Worm (Caenorhabditis elegans): ENCODE data around the gene bath-9.

bath-9 gene

DNA sequence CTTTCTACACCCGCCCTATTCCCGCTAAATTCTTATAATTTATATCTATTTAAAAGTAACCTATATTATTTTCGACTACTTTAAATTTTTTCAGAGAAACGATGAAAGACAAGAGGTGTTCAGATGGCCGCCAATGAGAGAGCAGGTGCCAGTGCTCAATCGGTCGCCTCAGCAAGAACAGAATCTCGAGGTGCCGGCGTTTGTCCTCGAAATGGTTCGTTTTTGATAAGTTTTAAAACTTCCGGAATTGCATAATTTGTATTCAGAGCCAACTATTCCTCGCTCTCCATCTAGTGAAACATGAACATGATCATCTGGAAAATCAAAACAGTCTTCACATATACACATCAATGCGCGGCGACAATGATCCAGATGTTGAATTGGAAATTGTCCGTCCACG lies 5.9 kb upstream of the bath-9 start, which contains the start of gene bath-23:
bath-23 (plus strand) TSS at position 301 of the 400 bp plus-strand sequence.
- no peak for TF ChIP-seq aptf-2 (GFP tag; conservative IDR thresholded peaks at IDR 0.05)

DNA sequence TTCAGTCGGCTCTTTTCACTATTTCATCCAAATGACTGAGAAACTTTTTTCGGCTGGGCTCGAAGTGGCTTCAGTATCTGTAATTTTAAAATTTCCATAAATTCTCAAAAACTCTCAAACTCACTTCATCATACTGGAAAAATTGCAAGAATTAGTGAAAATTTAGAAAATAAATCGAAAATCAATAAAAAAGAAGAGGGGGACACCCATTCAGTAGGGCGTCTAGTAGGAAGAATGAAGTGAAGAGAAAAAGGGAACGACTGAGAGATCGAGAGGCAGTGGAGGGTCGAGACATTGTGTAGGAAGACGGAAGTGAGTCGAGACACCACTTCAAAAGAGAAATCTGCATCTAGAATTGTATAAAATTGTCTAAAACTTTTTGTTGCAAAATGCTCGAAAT lies 3.0 kb upstream of the bath-9 start:
- TF ChIP-seq egl-44 (GFP tag; IDR thresholded peaks at IDR 0.05) (no peak), Y53F4B.3 (GFP tag; IDR thresholded peaks at IDR 0.05) (no peak), Y67H2A.10 (GFP tag; conservative IDR thresholded peaks at IDR 0.05) (no peak), sea-2 (GFP tag; IDR thresholded peaks at IDR 0.05) (no peak), akir-1 (GFP tag; optimal IDR thresholded peaks at IDR 0.05) (no peak), ztf-28 (GFP tag; IDR thresholded peaks at IDR 0.05) (no peak), F10E7.11 (tag; optimal IDR thresholded peaks at IDR 0.05) (no peak), athp-1 (tag; optimal IDR thresholded peaks at IDR 0.05) (no peak), rec-8 (tag; optimal IDR thresholded peaks at IDR 0.05) (no peak), die-1 (tag; optimal IDR thresholded peaks at IDR 0.05) (no peak), F52B5.7 (tag; optimal IDR thresholded peaks at IDR 0.05) (no peak)

ce11 chrII:3374779-3375178 lies 2.1 kb upstream of the bath-9 start, which contains the start of gene bath-10:
bath-10 (plus strand) TSS chrII:3375079.
- no peak for TF ChIP-seq Y53F4B.3 (GFP tag; IDR thresholded peaks at IDR 0.05)
- no peak for TF ChIP-seq lin-35 (GFP tag; optimal IDR thresholded peaks at IDR 0.05)
- no peak for TF ChIP-seq ceh-27 (GFP tag; optimal IDR thresholded peaks at IDR 0.05)
- TF ChIP-seq dox-1 (GFP tag; IDR thresholded peaks at IDR 0.05), result no peak
- TF ChIP-seq mcd-1 (GFP tag; IDR thresholded peaks at IDR 0.05), result no peak
- TF ChIP-seq hsf-1 (GFP tag; IDR thresholded peaks at IDR 0.05), result no peak
- no peak for TF ChIP-seq nfya-1 (tag; optimal IDR thresholded peaks at IDR 0.05; ENCODE audit: borderline replicate concordance, insufficient read depth)
- TF ChIP-seq mes-4 (tag; optimal IDR thresholded peaks at IDR 0.05), result no peak
- no peak for TF ChIP-seq Y56A3A.18 (GFP tag; IDR thresholded peaks at IDR 0.05)
- no peak for TF ChIP-seq F23B12.7 (tag; optimal IDR thresholded peaks at IDR 0.05; ENCODE audit: insufficient read depth)
- TF ChIP-seq die-1 (tag; optimal IDR thresholded peaks at IDR 0.05), result no peak
- TF ChIP-seq F55B11.4 (tag; optimal IDR thresholded peaks at IDR 0.05; ENCODE audit: borderline replicate concordance, insufficient read depth), result no peak
- no peak for TF ChIP-seq ztf-22 (GFP tag; optimal IDR thresholded peaks at IDR 0.05)
- no peak for TF ChIP-seq rpc-1 (optimal IDR thresholded peaks at IDR 0.05)
- TF ChIP-seq rpc-1 (tag; optimal IDR thresholded peaks at IDR 0.05), result no peak
- TF ChIP-seq chd-7 (tag; optimal IDR thresholded peaks at IDR 0.05), result no peak
- TF ChIP-seq zfh-2 (GFP tag; conservative IDR thresholded peaks at IDR 0.05), result no peak
- TF ChIP-seq nhr-179 (tag; optimal IDR thresholded peaks at IDR 0.05), result no peak
- TF ChIP-seq B0035.1 (tag; optimal IDR thresholded peaks at IDR 0.05), result no peak
- TF ChIP-seq ztf-25 (GFP tag; IDR thresholded peaks at IDR 0.05), result no peak
- no peak for TF ChIP-seq F22D6.2 (tag; optimal IDR thresholded peaks at IDR 0.05)

ce11 chrII:3375302-3375701 lies 1.6 kb upstream of the bath-9 start:
- TF ChIP-seq rec-8 (tag; optimal IDR thresholded peaks at IDR 0.05), result no peak
- no peak for TF ChIP-seq bed-1 (GFP tag; IDR thresholded peaks at IDR 0.05)
- no peak for TF ChIP-seq F57A8.1 (GFP tag; optimal IDR thresholded peaks at IDR 0.05)
- TF ChIP-seq tbp1 (GFP tag; optimal IDR thresholded peaks at IDR 0.05), result no peak
- no peak for TF ChIP-seq chd-7 (tag; optimal IDR thresholded peaks at IDR 0.05)
- no peak for TF ChIP-seq F23B12.7 (tag; optimal IDR thresholded peaks at IDR 0.05; ENCODE audit: insufficient read depth)
- TF ChIP-seq B0035.1 (tag; optimal IDR thresholded peaks at IDR 0.05), result no peak
- no peak for TF ChIP-seq ztf-22 (GFP tag; optimal IDR thresholded peaks at IDR 0.05)
- TF ChIP-seq pha-4 (tag; optimal IDR thresholded peaks at IDR 0.05), result no peak
- TF ChIP-seq ZK185.1 (tag; optimal IDR thresholded peaks at IDR 0.05; ENCODE audit: poor library complexity, severe bottlenecking), result no peak

Measured in whole organism, young adult.